Worm (Caenorhabditis elegans) whole organism, young adult: ENCODE data around the gene col-94.
A peak's percentile ranks its signal among the peaks of the same experiment; 100 is the strongest.

Experiments used
- K12H6.12 ChIP-seq: fragments of 200-800 bp; sonication (Bioruptor generic); optimal IDR thresholded peaks from 2 replicates; lab custom pipeline; 2018; ENCODE audit warnings: mild to moderate bottlenecking, missing genetic modification characterization, missing compliant biosample characterization
- egrh-3 ChIP-seq: fragments of 200-800 bp; sonication (Bioruptor generic); IDR thresholded peaks from 2 replicates; pipeline ENCODE4 v1.3.6; 2022; ENCODE audit warnings: missing genetic modification reagents, missing genetic modification characterization, missing compliant biosample characterization
- zfh-2 ChIP-seq: fragments of 200-800 bp; sonication (Bioruptor generic); conservative IDR thresholded peaks from 2 replicates; pipeline ENCODE4 v1.3.6; 2022; ENCODE audit warnings: missing genetic modification reagents, missing genetic modification characterization, missing compliant biosample characterization

The col-94 gene

DNA sequence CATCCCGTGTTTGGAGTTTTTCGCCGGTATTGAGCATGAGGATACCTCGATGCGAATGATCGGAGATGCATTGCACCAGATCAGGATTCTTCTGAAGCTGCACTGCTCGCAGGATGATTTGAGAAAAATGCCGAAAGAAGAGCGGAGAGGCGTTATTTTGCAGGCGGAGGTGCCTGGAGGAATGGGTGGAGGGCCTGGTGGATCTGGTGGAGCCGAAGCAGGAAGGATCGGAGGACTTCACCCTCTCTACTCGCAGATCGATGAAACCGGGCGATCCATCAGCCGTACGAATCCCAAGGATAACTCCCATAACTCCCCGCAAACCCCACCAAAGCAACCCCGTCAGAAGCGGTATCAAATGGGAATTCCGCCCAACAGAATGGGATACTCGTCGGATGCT, 48.5 kb downstream of the col-94 start:
- TF ChIP-seq zfh-2 (peak; percentile 81), K12H6.12 (tag; lab: Kevin White, UChicago) (no peak), egrh-3 (peak; percentile 59; the same call in 1 of the 2 replicates)
